Worm (Caenorhabditis elegans): ENCODE data around the gene D2089.3.

The D2089.3 gene

ce11 chrII:10706901-10707300 lies 42.0 kb upstream of the D2089.3 start, which contains the start of gene col-80:
Gene col-80, plus strand, starts transcription at chrII:10707201.
- TF ChIP-seq egl-18 (GFP tag; IDR thresholded peaks at IDR 0.05) (no peak), efl-1 (GFP tag; optimal IDR thresholded peaks at IDR 0.05) (no peak), ama-1 (optimal IDR thresholded peaks at IDR 0.05) (no peak), ama-1 (GFP tag; optimal IDR thresholded peaks at IDR 0.05) (no peak), akir-1 (GFP tag; optimal IDR thresholded peaks at IDR 0.05) (no peak), lin-26 (GFP tag; IDR thresholded peaks at IDR 0.05) (no peak), aptf-3 (GFP tag; IDR thresholded peaks at IDR 0.05) (no peak), K11D2.4 (GFP tag; IDR thresholded peaks at IDR 0.05) (no peak), rpc-1 (optimal IDR thresholded peaks at IDR 0.05) (no peak), rpc-1 (tag; optimal IDR thresholded peaks at IDR 0.05) (no peak), nfyb-1 (GFP tag; IDR thresholded peaks at IDR 0.05) (no peak), F39B2.1 (GFP tag; IDR thresholded peaks at IDR 0.05) (no peak), pha-4 (tag; optimal IDR thresholded peaks at IDR 0.05) (no peak), egl-44 (GFP tag; IDR thresholded peaks at IDR 0.05) (no peak), rec-8 (tag; optimal IDR thresholded peaks at IDR 0.05) (no peak)

ce11 chrII:10706038-10706437 lies 41.1 kb upstream of the D2089.3 start:
- no peak for TF ChIP-seq hsf-1 (GFP tag; IDR thresholded peaks at IDR 0.05)
- TF ChIP-seq bed-1 (GFP tag; IDR thresholded peaks at IDR 0.05), result no peak

ce11 chrII:10705347-10705996 lies 40.5 kb upstream of the D2089.3 start:
- TF ChIP-seq snpc-1.3 (tag; optimal IDR thresholded peaks at IDR 0.05; ENCODE audit: insufficient read depth) (no peak), F52B5.7 (tag; optimal IDR thresholded peaks at IDR 0.05) (no peak), dox-1 (GFP tag; IDR thresholded peaks at IDR 0.05) (0 out of 2 replicates have a peak, but pooled peaks have one; percentile 38), repo-1 (tag; optimal IDR thresholded peaks at IDR 0.05) (no peak), lin-54 (GFP tag; optimal IDR thresholded peaks at IDR 0.05) (no peak), ztf-26 (tag; optimal IDR thresholded peaks at IDR 0.05) (peak; percentile 31), madf-10 (tag; optimal IDR thresholded peaks at IDR 0.05) (no peak), mel-28 (tag; optimal IDR thresholded peaks at IDR 0.05; ENCODE audit: borderline replicate concordance) (no peak), zfh-2 (GFP tag; conservative IDR thresholded peaks at IDR 0.05) (peak; percentile 86), nfya-1 (tag; optimal IDR thresholded peaks at IDR 0.05; ENCODE audit: borderline replicate concordance, insufficient read depth) (no peak), somi-1 (GFP tag; optimal IDR thresholded peaks at IDR 0.05) (no peak), efl-1 (GFP tag; optimal IDR thresholded peaks at IDR 0.05) (no peak), Y56A3A.18 (GFP tag; IDR thresholded peaks at IDR 0.05) (no peak), rpc-1 (optimal IDR thresholded peaks at IDR 0.05) (no peak), rpc-1 (tag; optimal IDR thresholded peaks at IDR 0.05) (no peak), K11D2.4 (GFP tag; IDR thresholded peaks at IDR 0.05) (no peak), lin-26 (GFP tag; IDR thresholded peaks at IDR 0.05) (0 out of 2 replicates have a peak, but pooled peaks have one; percentile 24), nhr-120 (GFP tag; IDR thresholded peaks at IDR 0.05) (0 out of 2 replicates have a peak, but pooled peaks have one; percentile 70), egrh-3 (GFP tag; IDR thresholded peaks at IDR 0.05) (peak; percentile 80; the same call in 1 of the 2 replicates), lag-1 (GFP tag; IDR thresholded peaks at IDR 0.05) (no peak), snpc-3.4 (tag; optimal IDR thresholded peaks at IDR 0.05) (no peak)

- TF ChIP-seq nfyb-1 (GFP tag; IDR thresholded peaks at IDR 0.05), result no peak
- peak; percentile 8 for TF ChIP-seq lin-40 (tag; optimal IDR thresholded peaks at IDR 0.05)
- TF ChIP-seq lsy-27 (tag; optimal IDR thresholded peaks at IDR 0.05; ENCODE audit: borderline replicate concordance, insufficient read depth), result no peak
These were observed 39.7 kb upstream of the D2089.3 start, which contains the start of gene col-39 for ce11 chrII:10704575-10705170. Gene col-39, plus strand, starts transcription at chrII:10704916.

All from whole organism, young adult.